Worm (Caenorhabditis elegans): ENCODE results near the gene R12B2.8.

ce11 chrIII:5838159-5839046, 14.7 kb downstream of the R12B2.8 start:
- TF ChIP-seq dao-5 (tag; optimal IDR thresholded peaks at IDR 0.05), result no peak
- TF ChIP-seq him-1 (tag; optimal IDR thresholded peaks at IDR 0.05), result no peak
- no peak for TF ChIP-seq W03F9.2 (tag; optimal IDR thresholded peaks at IDR 0.05)
